Worm (Caenorhabditis elegans): ENCODE data around the gene pgph-3.
"Not testable (repeated sequence)": the region's sequence is repeated elsewhere in the genome, so short reads cannot be mapped to it uniquely, and the experiment has no call there.

The pgph-3 gene

ce11 chrV:5776941-5777340 lies 13.3 kb upstream of the pgph-3 start, which contains the start of gene F44E7.4 (continued):
- TF ChIP-seq dve-1 (tag; optimal IDR thresholded peaks at IDR 0.05; ENCODE audit: insufficient read depth): peak; percentile 24
- TF ChIP-seq hlh-30 (tag; optimal IDR thresholded peaks at IDR 0.05; ENCODE audit: insufficient read depth): peak; percentile 28
- TF ChIP-seq hif-1 (tag; optimal IDR thresholded peaks at IDR 0.05): peak in 1 of 2 experiments; percentile 20
- peak; percentile 69; the same call in 1 of the 2 replicates for TF ChIP-seq D1046.2 (GFP tag; IDR thresholded peaks at IDR 0.05)
- TF ChIP-seq daf-19 (GFP tag; conservative IDR thresholded peaks at IDR 0.05): 0 out of 2 replicates have a peak, but pooled peaks have one; percentile 18
- TF ChIP-seq mes-2 (tag; optimal IDR thresholded peaks at IDR 0.05; ENCODE audit: poor library complexity, severe bottlenecking): peak; percentile 77
- peak; percentile 97 for TF ChIP-seq hmg-1.1 (GFP tag; IDR thresholded peaks at IDR 0.05)
- TF ChIP-seq mdt-29 (GFP tag; IDR thresholded peaks at IDR 0.05): peak; percentile 70; the same call in 1 of the 2 replicates
- TF ChIP-seq vab-7 (GFP tag; IDR thresholded peaks at IDR 0.05): peak; percentile 96
- TF ChIP-seq mep-1 (tag; optimal IDR thresholded peaks at IDR 0.05): peak; percentile 62
- TF ChIP-seq lin-29 (GFP tag; IDR thresholded peaks at IDR 0.05): peak; percentile 81
- TF ChIP-seq saeg-2 (GFP tag; IDR thresholded peaks at IDR 0.05): peak; percentile 82
- peak; percentile 74 for TF ChIP-seq mxl-2 (GFP tag; conservative IDR thresholded peaks at IDR 0.05)
- peak; percentile 83; the same call in 1 of the 2 replicates for TF ChIP-seq zip-11 (GFP tag; IDR thresholded peaks at IDR 0.05)
- peak; percentile 92 for TF ChIP-seq egl-43 (GFP tag; IDR thresholded peaks at IDR 0.05)
- peak; percentile 81 for TF ChIP-seq ZK337.2 (GFP tag; IDR thresholded peaks at IDR 0.05)
- TF ChIP-seq php-3 (GFP tag; IDR thresholded peaks at IDR 0.05): peak; percentile 85
- peak; percentile 32 for TF ChIP-seq hlh-11 (tag; optimal IDR thresholded peaks at IDR 0.05)
- TF ChIP-seq nhr-28 (tag; optimal IDR thresholded peaks at IDR 0.05): peak; percentile 38
- peak; percentile 9 for TF ChIP-seq nhr-102 (tag; optimal IDR thresholded peaks at IDR 0.05)
- peak; percentile 25 for TF ChIP-seq nhr-6 (tag; optimal IDR thresholded peaks at IDR 0.05)
- peak; percentile 95 for TF ChIP-seq T26A8.4 (GFP tag; IDR thresholded peaks at IDR 0.05)
- peak; percentile 14 for TF ChIP-seq unc-130 (GFP tag; optimal IDR thresholded peaks at IDR 0.05)
- peak; percentile 86 for TF ChIP-seq nhr-41 (GFP tag; IDR thresholded peaks at IDR 0.05)
- peak; percentile 92 for TF ChIP-seq ceh-44 (GFP tag; IDR thresholded peaks at IDR 0.05)
- TF ChIP-seq tra-1 (GFP tag; IDR thresholded peaks at IDR 0.05): peak; percentile 79; the same call in 1 of the 2 replicates
- TF ChIP-seq zfp-3 (GFP tag; conservative IDR thresholded peaks at IDR 0.05): peak; percentile 76; the same call in 1 of the 2 replicates
- TF ChIP-seq daf-16 (GFP tag; optimal IDR thresholded peaks at IDR 0.05); pha-4 (tag; optimal IDR thresholded peaks at IDR 0.05): not testable (repeated sequence)
- peak; percentile 6 for TF ChIP-seq daf-16 (tag; optimal IDR thresholded peaks at IDR 0.05)
- TF ChIP-seq ctbp-1 (GFP tag; IDR thresholded peaks at IDR 0.05): peak; percentile 85
- TF ChIP-seq lin-38 (GFP tag; IDR thresholded peaks at IDR 0.05): peak; percentile 98
- peak; percentile 95 for TF ChIP-seq arid-1 (GFP tag; conservative IDR thresholded peaks at IDR 0.05)
- peak; percentile 82 for TF ChIP-seq dmd-6 (GFP tag; IDR thresholded peaks at IDR 0.05)
- TF ChIP-seq pha-4 (GFP tag; IDR thresholded peaks at IDR 0.05): peak; percentile 91
- peak; percentile 79 for TF ChIP-seq lim-7 (GFP tag; IDR thresholded peaks at IDR 0.05)
- peak in 1 of 2 experiments; percentile 51 for TF ChIP-seq lsy-2 (tag; optimal IDR thresholded peaks at IDR 0.05)
- peak; percentile 24 for TF ChIP-seq F49E8.2 (tag; optimal IDR thresholded peaks at IDR 0.05; ENCODE audit: borderline replicate concordance)

DNA sequence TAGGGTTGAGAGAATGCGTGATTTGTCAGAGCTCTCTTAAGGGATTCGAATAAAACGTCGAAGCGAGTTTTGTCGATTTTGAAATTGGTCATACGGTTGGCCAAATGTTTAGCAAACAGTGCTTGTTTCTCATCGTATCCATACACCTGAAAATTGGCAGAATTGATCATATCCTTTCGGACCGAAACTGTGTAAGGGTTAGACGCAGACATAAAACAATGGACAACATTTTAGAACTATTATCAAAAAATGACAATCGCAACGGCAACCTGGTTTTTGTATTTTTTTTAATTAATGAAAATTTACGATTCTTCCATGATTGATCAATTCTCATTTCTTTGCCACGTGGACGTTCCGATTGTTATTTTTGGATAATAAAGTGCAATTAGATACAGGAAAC lies 10.5 kb upstream of the pgph-3 start:
- TF ChIP-seq saeg-2 (GFP tag; IDR thresholded peaks at IDR 0.05): no peak
- no peak for TF ChIP-seq ztf-11 (tag; optimal IDR thresholded peaks at IDR 0.05)
- TF ChIP-seq nhr-76 (tag; optimal IDR thresholded peaks at IDR 0.05): no peak
- TF ChIP-seq ceh-44 (GFP tag; IDR thresholded peaks at IDR 0.05): no peak
